Fruit fly (Drosophila melanogaster) whole organism, embryonic: ENCODE data around the gene neur.

Experiments used
- Aef1 ChIP-seq: fragments of 200-800 bp; sonication (Bioruptor generic); IDR thresholded peaks from 3 replicates; pipeline ENCODE4 v1.3.6; 2022; ENCODE audit warnings: missing biosample characterization, missing genetic modification characterization
- Antp ChIP-seq: fragments of 200-800 bp; sonication (Bioruptor generic); optimal IDR thresholded peaks from 3 replicates; lab custom pipeline; 2016; ENCODE audit warnings: missing biosample characterization, missing genetic modification characterization
- Atf6 ChIP-seq: fragments of 200-800 bp; sonication (Bioruptor generic); IDR thresholded peaks from 2 replicates; pipeline ENCODE4 v1.3.6; 2022; ENCODE audit warnings: missing biosample characterization, missing genetic modification characterization
- Blimp-1 ChIP-seq: fragments of 200-800 bp; sonication (Bioruptor generic); optimal IDR thresholded peaks from 3 replicates; lab custom pipeline; 2018; ENCODE audit warnings: missing biosample characterization, missing genetic modification characterization, mild to moderate bottlenecking, moderate library complexity, missing genetic modification reagents
- CG10209 ChIP-seq: fragments of 200-800 bp; sonication (Bioruptor generic); optimal IDR thresholded peaks from 3 replicates; lab custom pipeline; 2017; ENCODE audit warnings: missing biosample characterization, mild to moderate bottlenecking, missing genetic modification characterization, missing genetic modification reagents
- CG13775 ChIP-seq: fragments of 200-800 bp; sonication (Bioruptor generic); optimal IDR thresholded peaks from 3 replicates; lab custom pipeline; 2017; ENCODE audit warnings: missing biosample characterization, mild to moderate bottlenecking, missing genetic modification characterization
- CG1647 ChIP-seq: fragments of 200-800 bp; sonication (Bioruptor generic); optimal IDR thresholded peaks from 3 replicates; lab custom pipeline; 2016; ENCODE audit warnings: missing biosample characterization, missing genetic modification characterization
- CG1832 ChIP-seq: fragments of 200-800 bp; sonication (Bioruptor generic); optimal IDR thresholded peaks from 2 replicates; lab custom pipeline; 2017; ENCODE audit warnings: missing biosample characterization, mild to moderate bottlenecking, missing genetic modification characterization, inconsistent platforms
- CG2120 ChIP-seq: fragments of 200-800 bp; sonication (Bioruptor generic); optimal IDR thresholded peaks from 3 replicates; lab custom pipeline; 2016; ENCODE audit warnings: missing biosample characterization, missing genetic modification characterization
- CG2199 ChIP-seq: fragments of 200-800 bp; sonication (Bioruptor generic); IDR thresholded peaks from 3 replicates; pipeline ENCODE4 v1.3.6; 2022; ENCODE audit warnings: missing biosample characterization, missing genetic modification characterization
- CG30403 ChIP-seq: fragments of 200-800 bp; sonication (Bioruptor generic); optimal IDR thresholded peaks from 3 replicates; lab custom pipeline; 2016; ENCODE audit warnings: missing biosample characterization, missing genetic modification characterization
- CG3163 ChIP-seq: fragments of 200-800 bp; sonication (Bioruptor generic); optimal IDR thresholded peaks from 3 replicates; lab custom pipeline; 2016; ENCODE audit warnings: missing biosample characterization, missing genetic modification characterization
- CG32532 ChIP-seq: fragments of 200-800 bp; sonication (Bioruptor generic); IDR thresholded peaks from 2 replicates; pipeline ENCODE4 v1.3.6; 2022; ENCODE audit warnings: missing biosample characterization, missing genetic modification characterization
- CG3838 ChIP-seq: fragments of 200-800 bp; sonication (Bioruptor generic); optimal IDR thresholded peaks from 3 replicates; lab custom pipeline; 2016; ENCODE audit warnings: missing biosample characterization, missing genetic modification characterization
- CG8281 ChIP-seq: fragments of 200-800 bp; sonication (Bioruptor generic); optimal IDR thresholded peaks from 2 replicates; lab custom pipeline; 2018; ENCODE audit warnings: missing biosample characterization, mild to moderate bottlenecking, missing genetic modification characterization, moderate library complexity
- CG8944 ChIP-seq: fragments of 200-800 bp; sonication (Bioruptor generic); optimal IDR thresholded peaks from 3 replicates; lab custom pipeline; 2016; ENCODE audit warnings: missing biosample characterization, missing genetic modification characterization
- D19B ChIP-seq: fragments of 200-800 bp; sonication (Bioruptor generic); optimal IDR thresholded peaks from 2 replicates; lab custom pipeline; 2017; ENCODE audit warnings: missing biosample characterization, mild to moderate bottlenecking, missing genetic modification characterization
- Dip2 ChIP-seq: fragments of 200-800 bp; sonication (Bioruptor generic); IDR thresholded peaks from 2 replicates; pipeline ENCODE4 v1.3.6; 2022; ENCODE audit warnings: missing biosample characterization, missing genetic modification characterization
- Dip3 ChIP-seq: fragments of 200-800 bp; sonication (Bioruptor generic); optimal IDR thresholded peaks from 3 replicates; lab custom pipeline; 2016; ENCODE audit warnings: missing biosample characterization, missing genetic modification characterization
- Dll ChIP-seq: fragments of 200-800 bp; sonication (Bioruptor generic); IDR thresholded peaks from 4 replicates; pipeline ENCODE4 v1.3.6; 2022; ENCODE audit warnings: missing biosample characterization, missing genetic modification characterization; ENCODE audit not compliant: partially characterized antibody
- HLH4C ChIP-seq: fragments of 200-800 bp; sonication (Bioruptor generic); IDR thresholded peaks from 3 replicates; pipeline ENCODE4 v1.3.6; 2022; ENCODE audit warnings: missing biosample characterization, missing genetic modification characterization; ENCODE audit not compliant: partially characterized antibody
- Hr3 ChIP-seq: fragments of 200-800 bp; sonication (Bioruptor generic); optimal IDR thresholded peaks from 3 replicates; lab custom pipeline; 2016; ENCODE audit warnings: missing biosample characterization, missing genetic modification characterization
- az2 ChIP-seq: fragments of 200-800 bp; sonication (Bioruptor generic); optimal IDR thresholded peaks from 3 replicates; lab custom pipeline; 2016; ENCODE audit warnings: missing biosample characterization, missing genetic modification characterization
- bowl ChIP-seq: fragments of 200-800 bp; sonication (Bioruptor generic); IDR thresholded peaks from 2 replicates; pipeline ENCODE4 v1.3.6; 2022; ENCODE audit warnings: missing biosample characterization, missing genetic modification characterization
- br ChIP-seq: fragments of >200 bp; optimal IDR thresholded peaks from 2 replicates; lab custom pipeline; 2017
- chn ChIP-seq: fragments of 200-800 bp; sonication (Bioruptor generic); optimal IDR thresholded peaks from 2 replicates; lab custom pipeline; 2016; ENCODE audit warnings: missing biosample characterization, missing genetic modification characterization
- ems ChIP-seq: fragments of 200-800 bp; sonication (Bioruptor generic); optimal IDR thresholded peaks from 3 replicates; lab custom pipeline; 2016; ENCODE audit warnings: missing biosample characterization, missing genetic modification characterization
- eyg ChIP-seq: fragments of 200-800 bp; sonication (Bioruptor generic); optimal IDR thresholded peaks from 3 replicates; lab custom pipeline; 2016; ENCODE audit warnings: missing biosample characterization, missing genetic modification characterization
- grau ChIP-seq: fragments of 200-800 bp; optimal IDR thresholded peaks from 3 replicates; lab custom pipeline; 2019; ENCODE audit warnings: missing biosample characterization, mild to moderate bottlenecking, missing genetic modification characterization, moderate library complexity
- gt ChIP-seq: fragments of 200-800 bp; sonication (Bioruptor generic); IDR thresholded peaks from 2 replicates; pipeline ENCODE4 v1.3.6; 2022; ENCODE audit warnings: missing biosample characterization, missing genetic modification characterization
- insv ChIP-seq, 2 experiments: fragments of 200-800 bp; sonication (Bioruptor generic); optimal IDR thresholded peaks; 3 replicates each; lab custom pipeline; 2016 to 2018; ENCODE audit warnings: missing biosample characterization in 2 of 2, missing genetic modification characterization in 2 of 2
- klu ChIP-seq: fragments of 200-800 bp; sonication (Bioruptor generic); IDR thresholded peaks from 2 replicates; pipeline ENCODE4 v1.3.6; 2022; ENCODE audit warnings: missing biosample characterization, missing genetic modification characterization
- kni ChIP-seq: fragments of 200-800 bp; sonication (Bioruptor generic); optimal IDR thresholded peaks from 3 replicates; lab custom pipeline; 2017; ENCODE audit warnings: mild to moderate bottlenecking, missing biosample characterization, missing genetic modification reagents, missing genetic modification characterization
- mam ChIP-seq: fragments of 200-800 bp; sonication (Bioruptor generic); optimal IDR thresholded peaks from 3 replicates; lab custom pipeline; 2016; ENCODE audit warnings: missing biosample characterization, missing genetic modification characterization
- sc ChIP-seq, 3 experiments: fragments of >200 bp in 2 of 3; fragments of 200-800 bp in 1 of 3; sonication (Bioruptor generic) in 1 of 3; optimal IDR thresholded peaks; 2 replicates in 2 of 3; 3 replicates in 1 of 3; lab custom pipeline; 2017; ENCODE audit warnings: mild to moderate bottlenecking in 1 of 3, missing biosample characterization in 1 of 3, missing genetic modification characterization in 1 of 3, missing genetic modification reagents in 1 of 3
- sens-2 ChIP-seq: fragments of 200-800 bp; sonication (Bioruptor generic); IDR thresholded peaks from 2 replicates; pipeline ENCODE4 v1.3.6; 2022; ENCODE audit warnings: missing biosample characterization, missing genetic modification characterization
- stwl ChIP-seq: fragments of 200-800 bp; sonication (Bioruptor generic); optimal IDR thresholded peaks from 3 replicates; lab custom pipeline; 2018; ENCODE audit warnings: missing biosample characterization, mild to moderate bottlenecking, missing genetic modification characterization, moderate library complexity
- tll ChIP-seq, 2 experiments: fragments of 200-800 bp in 1 of 2; fragments of >200 bp in 1 of 2; sonication (Bioruptor generic) in 1 of 2; optimal IDR thresholded peaks; 2 replicates each; lab custom pipeline; 2017 to 2019; ENCODE audit warnings: missing biosample characterization in 2 of 2, missing genetic modification characterization in 2 of 2, mild to moderate bottlenecking in 1 of 2, moderate library complexity in 1 of 2
- tna ChIP-seq: fragments of 200-800 bp; sonication (Bioruptor generic); IDR thresholded peaks from 2 replicates; pipeline ENCODE4 v1.3.6; 2022; ENCODE audit warnings: missing biosample characterization, missing genetic modification characterization; ENCODE audit not compliant: partially characterized antibody
- tx ChIP-seq: fragments of 200-800 bp; sonication (Bioruptor generic); optimal IDR thresholded peaks from 2 replicates; lab custom pipeline; 2016; ENCODE audit warnings: missing biosample characterization, missing genetic modification characterization
- zen ChIP-seq: fragments of 200-800 bp; sonication (Bioruptor generic); optimal IDR thresholded peaks from 3 replicates; lab custom pipeline; 2018; ENCODE audit warnings: missing biosample characterization, mild to moderate bottlenecking, missing genetic modification characterization, moderate library complexity
- zf30C ChIP-seq: fragments of 200-800 bp; sonication (Bioruptor generic); optimal IDR thresholded peaks from 3 replicates; lab custom pipeline; 2018; ENCODE audit warnings: missing biosample characterization, mild to moderate bottlenecking, missing genetic modification characterization

neur gene

dm6 chr3R:9031797-9032418 is 7.4 kb downstream of the neur start (continued):
- peak; percentile 85 for TF ChIP-seq chn
- TF ChIP-seq eyg (GFP tag; lab: Kevin White, UChicago), result peak; percentile 74
- peak; percentile 90 for TF ChIP-seq Atf6 (GFP tag; lab: Robert Waterston, UW)
- TF ChIP-seq tna, result no peak
- TF ChIP-seq gt (GFP tag; lab: Robert Waterston, UW), result peak; percentile 77
- TF ChIP-seq CG13775 (GFP tag; lab: Kevin White, UChicago), result peak; percentile 78
- TF ChIP-seq az2 (GFP tag; lab: Kevin White, UChicago), result peak; percentile 81
- TF ChIP-seq Aef1 (GFP tag; lab: Robert Waterston, UW), result peak; percentile 92
- TF ChIP-seq zf30C (GFP tag; lab: Kevin White, UChicago), result no peak
- TF ChIP-seq CG1647 (GFP tag; lab: Kevin White, UChicago), result peak; percentile 88
- no peak for TF ChIP-seq kni (GFP tag; lab: Kevin White, UChicago)
- TF ChIP-seq grau (tag; lab: Kevin White, UChicago), result peak; percentile 84
- TF ChIP-seq D19B (GFP tag; lab: Kevin White, UChicago), result peak; percentile 78
- TF ChIP-seq mam (GFP tag; lab: Kevin White, UChicago), result peak; percentile 87
- peak; percentile 85 for TF ChIP-seq CG10209 (GFP tag; lab: Kevin White, UChicago)
- TF ChIP-seq CG8944 (GFP tag; lab: Kevin White, UChicago), result peak; percentile 45
- TF ChIP-seq CG2199 (GFP tag; lab: Robert Waterston, UW), result peak; percentile 77; the same call in 1 of the 3 replicates
- TF ChIP-seq Blimp-1 (GFP tag; lab: Kevin White, UChicago), result peak; percentile 87
- TF ChIP-seq insv (GFP tag; optimal IDR thresholded peaks at IDR 0.05; lab: Kevin White, UChicago), result peak in 1 of 2 experiments; percentile 3
- no peak for TF ChIP-seq stwl
- TF ChIP-seq sc (optimal IDR thresholded peaks at IDR 0.05; lab: Kevin White, UChicago), result no peak
- TF ChIP-seq sc (GFP tag; optimal IDR thresholded peaks at IDR 0.05; lab: Kevin White, UChicago), result peak; percentile 61
- peak; percentile 54 for TF ChIP-seq CG3163 (GFP tag; lab: Kevin White, UChicago)
- TF ChIP-seq CG1832 (GFP tag; lab: Kevin White, UChicago), result no peak
- TF ChIP-seq CG32532, result peak; percentile 84
- no peak for TF ChIP-seq HLH4C
- TF ChIP-seq sens-2 (GFP tag; lab: Robert Waterston, UW), result peak; percentile 83
- TF ChIP-seq CG2120 (GFP tag; lab: Kevin White, UChicago), result peak; percentile 92
- no peak for TF ChIP-seq tll (GFP tag; optimal IDR thresholded peaks at IDR 0.05; lab: Kevin White, UChicago)
- peak; percentile 82 for TF ChIP-seq Hr3 (GFP tag; lab: Kevin White, UChicago)
- peak; percentile 71 for TF ChIP-seq CG3838 (GFP tag; lab: Kevin White, UChicago)
- no peak for TF ChIP-seq br (lab: Kevin White, UChicago)
- peak; percentile 76 for TF ChIP-seq tx (GFP tag; lab: Kevin White, UChicago)
- peak; percentile 85 for TF ChIP-seq ems (GFP tag; lab: Kevin White, UChicago)
- peak; percentile 65 for TF ChIP-seq zen (tag; lab: Kevin White, UChicago)
- TF ChIP-seq klu, result peak; percentile 29; the same call in 1 of the 2 replicates
- TF ChIP-seq Antp (GFP tag; lab: Kevin White, UChicago), result peak; percentile 79
- peak; percentile 38; the same call in 1 of the 2 replicates for TF ChIP-seq Dip2 (GFP tag; lab: Robert Waterston, UW)
- TF ChIP-seq CG8281 (tag; lab: Kevin White, UChicago), result peak; percentile 70
- TF ChIP-seq Dip3 (GFP tag; lab: Kevin White, UChicago), result peak; percentile 88
- TF ChIP-seq bowl (GFP tag; lab: Robert Waterston, UW), result peak; percentile 82
- no peak for TF ChIP-seq Dll (GFP tag; lab: Robert Waterston, UW)
- peak; percentile 89 for TF ChIP-seq CG30403
